Fruit fly (Drosophila melanogaster) S2 (cell line): ENCODE measurements around the gene CAH6.

Source experiments
- CG8478 ChIP-seq: fragments of >200 bp; optimal IDR thresholded peaks from 2 replicates; lab custom pipeline; 2018
- CTCF ChIP-seq, 2 experiments: fragments of >200 bp; optimal IDR thresholded peaks; 2 replicates each; lab custom pipeline; 2018

The CAH6 gene

dm6 chr3R:31254808-31255207 lies 2.6 kb upstream of the CAH6 start, which contains the start of the genes CG1750 and spn-F:
Gene CG1750, minus strand, starts transcription at chr3R:31254900.
Gene spn-F, plus strand, starts transcription at chr3R:31255127.
- TF ChIP-seq CTCF (optimal IDR thresholded peaks at IDR 0.05; lab: Kevin White, UChicago) = no peak
- TF ChIP-seq CG8478 (lab: Kevin White, UChicago) = no peak

dm6 chr3R:31259947-31260346 lies 2.5 kb downstream of the CAH6 start, which contains the start of gene CAH16:
Gene CAH16, plus strand, starts transcription at chr3R:31260247.
- TF ChIP-seq CTCF (optimal IDR thresholded peaks at IDR 0.05; lab: Kevin White, UChicago) (no peak), CG8478 (lab: Kevin White, UChicago) (no peak)

dm6 chr3R:31262298-31262697 lies 4.9 kb downstream of the CAH6 start, which contains the start of gene CAH5:
Gene CAH5, plus strand, starts transcription at chr3R:31262598.
- no peak for TF ChIP-seq CTCF (optimal IDR thresholded peaks at IDR 0.05; lab: Kevin White, UChicago)
- TF ChIP-seq CG8478 (lab: Kevin White, UChicago) = no peak

- TF ChIP-seq CG8478 (lab: Kevin White, UChicago) (no peak), CTCF (optimal IDR thresholded peaks at IDR 0.05; lab: Kevin White, UChicago) (peak in 1 of 2 experiments; percentile 7)
Observed at dm6 chr3R:31263934-31264333, 6.5 kb downstream of the CAH6 start.

- TF ChIP-seq CG8478 (lab: Kevin White, UChicago) = no peak
- no peak for TF ChIP-seq CTCF (optimal IDR thresholded peaks at IDR 0.05; lab: Kevin White, UChicago)
Observed at dm6 chr3R:31265430-31265829, 8.0 kb downstream of the CAH6 start, which contains the start of gene ppk24. Gene ppk24, plus strand, starts transcription at chr3R:31265730.

DNA sequence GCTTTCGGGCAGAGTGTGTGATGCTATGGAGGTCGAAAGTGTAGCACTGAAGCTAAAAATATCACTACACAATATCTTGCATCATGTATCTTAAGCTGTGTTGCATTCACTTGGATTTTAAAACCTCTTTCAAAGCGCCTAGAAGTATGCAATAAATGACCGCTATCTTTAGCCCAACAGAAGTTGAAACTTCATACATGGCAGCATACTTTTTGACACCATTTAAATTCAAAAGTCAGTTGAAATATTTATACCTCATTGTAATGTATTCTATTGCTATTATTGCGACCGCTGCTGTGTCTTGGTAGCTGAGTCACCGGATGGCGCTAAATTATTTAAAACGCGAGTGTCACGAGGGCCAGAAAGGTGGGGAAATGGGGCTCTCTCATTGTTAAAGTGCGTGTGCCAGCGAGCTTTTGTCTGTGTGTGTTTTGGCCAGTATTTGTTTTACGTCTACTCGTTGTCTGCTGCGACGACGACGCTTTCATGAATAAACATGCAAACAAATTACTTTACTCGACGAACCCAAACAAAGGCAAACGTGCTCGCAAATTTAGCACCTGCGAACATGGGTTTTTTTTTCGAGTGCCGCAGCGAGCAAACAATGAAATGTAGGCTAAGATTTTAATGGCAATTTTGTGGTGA lies 13.5 kb downstream of the CAH6 start:
- TF ChIP-seq CTCF (optimal IDR thresholded peaks at IDR 0.05; lab: Kevin White, UChicago) (no peak), CG8478 (lab: Kevin White, UChicago) (no peak)

- TF ChIP-seq CTCF (optimal IDR thresholded peaks at IDR 0.05; lab: Kevin White, UChicago) = no peak
- no peak for TF ChIP-seq CG8478 (lab: Kevin White, UChicago)
Observed at dm6 chr3R:31285791-31286190, 28.4 kb downstream of the CAH6 start.

- TF ChIP-seq CG8478 (lab: Kevin White, UChicago) = no peak
- TF ChIP-seq CTCF (optimal IDR thresholded peaks at IDR 0.05; lab: Kevin White, UChicago) = no peak
Observed at dm6 chr3R:31287522-31287921, 30.1 kb downstream of the CAH6 start.

DNA sequence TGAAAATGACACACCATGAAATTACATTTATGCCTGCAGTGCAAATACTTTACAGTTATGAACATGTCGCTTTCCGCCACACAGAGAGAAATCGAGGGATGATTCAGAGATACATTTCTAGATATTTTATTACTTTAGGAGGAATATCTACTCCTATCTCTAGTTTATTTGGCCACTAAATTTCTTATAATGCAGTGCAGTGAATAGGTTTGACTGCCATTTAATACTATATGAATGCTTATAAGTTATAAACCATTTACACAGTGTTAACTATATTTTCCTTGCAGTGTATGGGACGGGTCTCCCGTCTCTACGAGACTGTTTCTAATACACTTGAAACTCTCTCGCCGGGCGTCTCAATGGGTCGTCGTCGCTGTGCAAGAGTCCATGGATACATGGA lies 32.8 kb downstream of the CAH6 start:
- TF ChIP-seq CTCF (optimal IDR thresholded peaks at IDR 0.05; lab: Kevin White, UChicago) (no peak), CG8478 (lab: Kevin White, UChicago) (no peak)

dm6 chr3R:31295694-31296093 lies 38.3 kb downstream of the CAH6 start:
- TF ChIP-seq CG8478 (lab: Kevin White, UChicago) = no peak
- TF ChIP-seq CTCF (optimal IDR thresholded peaks at IDR 0.05; lab: Kevin White, UChicago) = no peak

- no peak for TF ChIP-seq CG8478 (lab: Kevin White, UChicago)
- TF ChIP-seq CTCF (optimal IDR thresholded peaks at IDR 0.05; lab: Kevin White, UChicago) = no peak
Observed at dm6 chr3R:31296989-31297388, 39.6 kb downstream of the CAH6 start.

dm6 chr3R:31301527-31301926 lies 44.1 kb downstream of the CAH6 start:
- no peak for TF ChIP-seq CG8478 (lab: Kevin White, UChicago)
- no peak for TF ChIP-seq CTCF (optimal IDR thresholded peaks at IDR 0.05; lab: Kevin White, UChicago)

dm6 chr3R:31305284-31305683 lies 47.9 kb downstream of the CAH6 start, which contains the start of gene pHCl-2:
Gene pHCl-2, minus strand, starts transcription at chr3R:31305384.
- TF ChIP-seq CTCF (optimal IDR thresholded peaks at IDR 0.05; lab: Kevin White, UChicago) (no peak), CG8478 (lab: Kevin White, UChicago) (no peak)

dm6 chr3R:31306454-31306853 lies 49.1 kb downstream of the CAH6 start:
- TF ChIP-seq CTCF (optimal IDR thresholded peaks at IDR 0.05; lab: Kevin White, UChicago) (no peak), CG8478 (lab: Kevin White, UChicago) (no peak)

DNA sequence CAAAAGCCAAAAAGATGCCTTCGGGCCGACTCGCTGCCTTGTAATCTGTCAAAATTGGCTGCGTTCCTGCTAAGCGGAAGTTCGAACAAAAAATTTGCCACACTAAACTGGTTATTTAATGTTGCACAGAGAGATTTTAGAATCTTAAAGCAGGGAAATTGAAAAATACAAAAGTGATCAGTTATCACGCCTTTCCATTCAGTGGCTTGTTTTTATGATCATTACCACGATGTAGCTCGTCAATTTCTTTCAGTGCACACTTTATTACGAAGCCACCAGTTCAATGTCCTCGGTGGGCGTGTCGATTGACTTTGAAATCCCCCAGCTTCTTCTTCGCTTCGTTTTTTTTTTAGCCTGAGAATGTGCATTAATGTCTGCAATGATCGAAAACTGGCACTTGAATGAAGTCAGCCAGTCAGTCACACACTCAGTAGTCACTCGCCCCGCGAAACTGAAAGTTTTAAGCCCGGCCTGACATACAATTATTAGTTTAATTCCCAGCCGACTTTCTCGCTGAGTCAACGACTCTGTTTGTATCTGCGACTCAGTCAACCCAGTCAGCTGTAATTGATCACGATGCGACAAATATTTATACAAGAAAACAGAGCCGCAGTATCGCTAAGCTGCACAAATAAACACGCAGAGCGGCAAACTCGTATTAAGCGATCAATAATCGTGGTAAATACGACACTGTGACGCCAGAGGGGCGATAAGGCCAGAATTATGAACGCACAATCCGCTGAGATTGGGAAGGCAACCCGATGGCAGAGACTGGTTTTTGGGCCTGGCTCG lies 51.7 kb downstream of the CAH6 start:
- TF ChIP-seq CTCF (optimal IDR thresholded peaks at IDR 0.05; lab: Kevin White, UChicago) = no peak
- TF ChIP-seq CG8478 (lab: Kevin White, UChicago) = no peak
